Fruit fly (Drosophila melanogaster): ENCODE data around the gene CG44194.
A peak's percentile ranks its signal among the peaks of the same experiment; 100 is the strongest.

Gene CG44194

DNA sequence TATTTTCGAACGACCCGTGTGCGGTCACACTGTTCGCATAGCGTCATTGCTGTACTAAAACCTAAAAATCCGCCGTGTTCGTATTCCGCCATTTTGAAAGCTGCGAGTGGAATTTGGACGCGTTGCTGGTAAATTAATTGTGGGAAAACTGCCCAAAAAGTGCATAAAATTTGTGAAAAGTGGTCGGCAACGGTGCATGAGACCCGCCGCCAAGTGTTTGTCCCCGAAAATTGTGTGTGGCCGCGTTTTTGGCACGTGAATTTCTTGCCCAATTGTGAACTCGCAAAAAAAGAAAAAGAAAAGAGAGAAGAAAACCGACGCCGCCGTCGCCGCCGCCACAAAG is 14.1 kb upstream of the CG44194 start, which contains the start of gene CtBP (continued):
- TF ChIP-seq Nf-YB (GFP tag; optimal IDR thresholded peaks at IDR 0.05) (no peak), trh (GFP tag; optimal IDR thresholded peaks at IDR 0.05) (no peak), CG10366 (GFP tag; IDR thresholded peaks at IDR 0.05) (no peak), sob (GFP tag; IDR thresholded peaks at IDR 0.05) (no peak), nom (GFP tag; optimal IDR thresholded peaks at IDR 0.05) (peak; percentile 63), da (GFP tag; optimal IDR thresholded peaks at IDR 0.05) (no peak), CG30020 (tag; optimal IDR thresholded peaks at IDR 0.05) (no peak), Drgx (GFP tag; IDR thresholded peaks at IDR 0.05) (no peak; the same call in 1 of the 2 replicates), CG10321 (GFP tag; IDR thresholded peaks at IDR 0.05) (no peak), CG2129 (GFP tag; IDR thresholded peaks at IDR 0.05; ENCODE audit: partially characterized antibody) (no peak), CG4730 (GFP tag; IDR thresholded peaks at IDR 0.05) (no peak), ci (GFP tag; IDR thresholded peaks at IDR 0.05) (no peak), Bgb (GFP tag; IDR thresholded peaks at IDR 0.05; ENCODE audit: partially characterized antibody) (peak; percentile 40; the same call in 1 of the 2 replicates), Sry-β (GFP tag; optimal IDR thresholded peaks at IDR 0.05) (no peak), CG15479 (GFP tag; optimal IDR thresholded peaks at IDR 0.05) (no peak), gem (tag; optimal IDR thresholded peaks at IDR 0.05) (no peak), Lim3 (GFP tag; IDR thresholded peaks at IDR 0.05) (no peak), phol (tag; optimal IDR thresholded peaks at IDR 0.05) (peak; percentile 96), zen (tag; optimal IDR thresholded peaks at IDR 0.05) (no peak), knrl (GFP tag; IDR thresholded peaks at IDR 0.05; ENCODE audit: partially characterized antibody) (no peak), Atf3 (GFP tag; optimal IDR thresholded peaks at IDR 0.05) (no peak), Dll (GFP tag; IDR thresholded peaks at IDR 0.05; ENCODE audit: partially characterized antibody) (no peak), mirr (GFP tag; optimal IDR thresholded peaks at IDR 0.05) (no peak), Sry-δ (GFP tag; optimal IDR thresholded peaks at IDR 0.05) (no peak), bsh (GFP tag; optimal IDR thresholded peaks at IDR 0.05) (no peak), Xbp1 (GFP tag; optimal IDR thresholded peaks at IDR 0.05) (no peak), MTF-1 (GFP tag; optimal IDR thresholded peaks at IDR 0.05; ENCODE audit: borderline replicate concordance) (no peak), CG14667 (GFP tag; IDR thresholded peaks at IDR 0.05) (no peak), CG6689 (GFP tag; IDR thresholded peaks at IDR 0.05) (no peak), Hr39 (optimal IDR thresholded peaks at IDR 0.05) (no peak), ind (GFP tag; optimal IDR thresholded peaks at IDR 0.05) (no peak), Fer3 (tag; optimal IDR thresholded peaks at IDR 0.05) (no peak), inv (GFP tag; IDR thresholded peaks at IDR 0.05; ENCODE audit: partially characterized antibody) (no peak), lmd (GFP tag; IDR thresholded peaks at IDR 0.05) (no peak), Ptx1 (GFP tag; IDR thresholded peaks at IDR 0.05) (no peak), CG14710 (tag; optimal IDR thresholded peaks at IDR 0.05) (peak; percentile 14), CG11247 (GFP tag; IDR thresholded peaks at IDR 0.05) (no peak), tin (GFP tag; optimal IDR thresholded peaks at IDR 0.05) (no peak), CG34422 (GFP tag; IDR thresholded peaks at IDR 0.05) (peak; percentile 60; the same call in 1 of the 3 replicates), oc (tag; optimal IDR thresholded peaks at IDR 0.05) (no peak), hth (optimal IDR thresholded peaks at IDR 0.05) (no peak), CG4707 (GFP tag; optimal IDR thresholded peaks at IDR 0.05) (no peak), CG12659 (GFP tag; optimal IDR thresholded peaks at IDR 0.05) (peak; percentile 55), Atf6 (GFP tag; IDR thresholded peaks at IDR 0.05) (no peak), row (GFP tag; IDR thresholded peaks at IDR 0.05) (no peak), CG31388 (GFP tag; optimal IDR thresholded peaks at IDR 0.05) (no peak), onecut (GFP tag; IDR thresholded peaks at IDR 0.05) (no peak), maf-S (GFP tag; optimal IDR thresholded peaks at IDR 0.05) (no peak), Taf1 (GFP tag; IDR thresholded peaks at IDR 0.05) (no peak), MBD-R2 (GFP tag; IDR thresholded peaks at IDR 0.05) (no peak), ro (GFP tag; IDR thresholded peaks at IDR 0.05) (no peak), CG12391 (tag; optimal IDR thresholded peaks at IDR 0.05) (no peak), bowl (GFP tag; IDR thresholded peaks at IDR 0.05) (0 out of 2 replicates have a peak, but pooled peaks have one; percentile 9)

All from whole organism, embryonic.